Worm (Caenorhabditis elegans) whole organism, early embryonic: Measurements from ENCODE around the gene F31B9.2.

ENCODE experiments used
- ama-1 ChIP-seq: fragments of 150-350 bp; optimal IDR thresholded peaks from 2 replicates; lab custom pipeline; 2014
- ets-7 ChIP-seq: sonication (generic microtip); optimal IDR thresholded peaks from 2 replicates; lab custom pipeline; 2016; ENCODE audit warnings: missing genotype, missing genetic modification characterization, missing compliant biosample characterization
- sea-1 ChIP-seq: fragments of 200-800 bp; sonication (Bioruptor generic); conservative IDR thresholded peaks from 2 replicates; pipeline ENCODE4 v1.3.6; 2022; ENCODE audit warnings: missing genetic modification characterization, missing compliant biosample characterization
- tbx-37 ChIP-seq: fragments of 200-800 bp; sonication (Bioruptor generic); conservative IDR thresholded peaks from 2 replicates; pipeline ENCODE4 v1.3.6; 2022; ENCODE audit warnings: missing genetic modification reagents, missing genetic modification characterization, missing compliant biosample characterization

ce11 chrX:15878785-15879184 is 38.4 kb upstream of the F31B9.2 start, which contains the start of gene gmeb-2:
- TF ChIP-seq tbx-37 = no peak
- no peak for TF ChIP-seq ama-1 (lab: Kevin White, UChicago)
- TF ChIP-seq ets-7 = no peak
- TF ChIP-seq sea-1 (GFP tag; lab: Robert Waterston, UW) = no peak
